Worm (Caenorhabditis elegans) whole organism, L4/young adult: ENCODE data around the gene dhs-7.

Experiments
- W03F9.2 ChIP-seq: fragments of 150-350 bp; optimal IDR thresholded peaks from 2 replicates; lab custom pipeline; 2014; ENCODE audit warnings: missing biosample characterization, missing genetic modification characterization
- him-1 ChIP-seq: sonication (generic microtip); optimal IDR thresholded peaks from 2 replicates; lab custom pipeline; 2016; ENCODE audit warnings: missing genotype, missing genetic modification reagents, missing genetic modification characterization, missing compliant biosample characterization

DNA sequence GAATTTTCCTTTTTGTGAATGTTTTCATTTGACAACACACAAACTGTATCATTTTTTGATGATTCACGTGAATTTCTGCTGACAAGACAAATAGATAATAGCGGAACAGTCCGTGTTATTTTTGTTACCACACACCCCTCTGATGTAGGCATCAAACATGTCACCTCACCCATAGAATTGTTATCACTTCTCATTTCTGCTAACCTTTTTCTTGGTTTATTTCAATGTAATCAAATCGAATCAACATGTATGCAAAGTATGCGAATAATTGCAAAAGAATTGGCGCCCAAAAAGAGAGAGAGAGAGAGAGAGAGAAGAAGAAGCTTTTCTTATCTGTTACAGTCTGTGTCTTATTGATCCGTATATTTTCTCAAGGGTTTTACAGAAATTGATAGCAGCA, 50.8 kb downstream of the dhs-7 start:
- TF ChIP-seq him-1 (tag; lab: Kevin White, UChicago) (no peak), W03F9.2 (tag; lab: Kevin White, UChicago) (no peak)
